Fruit fly (Drosophila melanogaster): ENCODE results near the gene mora.
A peak's percentile ranks its signal among the peaks of the same experiment; 100 is the strongest.

mora gene

DNA sequence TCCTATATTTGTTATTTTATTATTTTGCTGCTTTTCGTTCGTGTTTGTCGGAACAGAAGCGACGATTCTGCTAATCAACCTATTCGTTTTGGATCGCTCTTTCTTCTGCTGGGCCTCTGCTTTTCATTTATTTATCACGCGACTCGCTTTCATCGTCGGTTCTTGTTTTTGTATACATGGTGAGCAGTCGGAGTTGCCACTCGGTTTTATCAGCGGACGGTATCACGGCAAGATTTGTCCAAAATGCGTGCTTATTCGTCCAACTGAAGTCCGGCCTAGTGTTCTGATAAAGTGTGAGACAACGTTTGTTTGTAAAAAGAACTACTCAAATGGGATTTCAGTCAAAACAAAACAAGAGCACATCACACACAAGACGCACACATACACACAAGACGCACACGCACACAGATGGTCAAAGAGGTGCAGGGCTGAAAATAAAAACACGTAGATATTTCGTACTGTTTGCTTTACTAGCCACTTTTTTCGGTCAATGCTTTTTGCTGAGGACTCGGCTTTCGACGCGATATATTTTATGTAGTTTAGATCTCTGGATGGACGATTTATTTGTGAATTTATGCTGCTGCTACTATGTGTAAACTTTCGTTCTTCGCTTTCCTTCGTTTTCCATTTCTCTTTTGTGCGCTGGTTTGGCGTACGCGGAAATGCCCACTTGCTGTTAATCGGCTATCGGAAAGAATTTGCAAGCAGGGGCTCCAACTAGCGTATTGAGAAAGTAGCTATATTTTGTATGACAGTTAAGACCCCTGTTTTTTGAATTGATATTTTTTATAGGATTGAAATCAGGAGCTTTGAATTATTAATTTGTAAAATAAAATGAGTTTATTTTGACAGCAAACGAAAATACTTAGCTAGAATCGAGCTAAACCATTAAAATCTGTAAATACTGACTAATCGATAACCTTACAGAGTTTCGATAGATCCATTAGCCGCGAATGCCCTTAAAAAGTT lies 35.5 kb downstream of the mora start, which contains the start of gene twin (continued):
- TF ChIP-seq Ets96B (tag; optimal IDR thresholded peaks at IDR 0.05): no peak
- TF ChIP-seq esn (GFP tag; optimal IDR thresholded peaks at IDR 0.05): peak; percentile 58
- no peak for TF ChIP-seq Eip93F (GFP tag; optimal IDR thresholded peaks at IDR 0.05)
- peak; percentile 60 for TF ChIP-seq lz (GFP tag; optimal IDR thresholded peaks at IDR 0.05)

DNA sequence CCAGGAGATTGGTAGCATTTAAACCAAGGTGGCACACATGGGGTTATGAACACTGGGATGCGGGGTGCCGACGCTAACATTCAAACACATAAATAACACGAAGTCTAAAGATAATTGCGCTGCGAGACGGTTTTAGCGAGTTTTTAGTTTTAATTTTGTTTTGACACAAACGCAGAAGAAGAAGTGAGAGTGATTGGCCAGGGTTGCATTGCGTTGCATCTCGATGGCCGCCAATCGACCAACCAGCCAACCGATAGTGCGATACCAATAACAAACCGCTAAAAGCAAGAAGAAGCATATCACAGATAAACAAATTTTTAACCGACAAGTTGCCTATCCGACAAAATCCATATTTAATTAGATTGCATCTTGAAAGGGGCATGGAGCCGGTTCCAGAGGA lies 40.6 kb downstream of the mora start, which contains the start of the genes Spps and CG13609:
Spps (minus strand) TSS at position 191 of the 400 bp plus-strand sequence.
CG13609 (plus strand) TSS at position 280 of the 400 bp plus-strand sequence.
- no peak for TF ChIP-seq Lpt (GFP tag; optimal IDR thresholded peaks at IDR 0.05)
- TF ChIP-seq CG6854 (GFP tag; optimal IDR thresholded peaks at IDR 0.05): peak; percentile 5
- no peak for TF ChIP-seq CG6792 (GFP tag; optimal IDR thresholded peaks at IDR 0.05)
- TF ChIP-seq fkh (GFP tag; optimal IDR thresholded peaks at IDR 0.05): peak; percentile 56
- TF ChIP-seq Blimp-1 (GFP tag; optimal IDR thresholded peaks at IDR 0.05): peak; percentile 98
- peak; percentile 52 for TF ChIP-seq achi (GFP tag; optimal IDR thresholded peaks at IDR 0.05)
- TF ChIP-seq Sox14 (GFP tag; optimal IDR thresholded peaks at IDR 0.05): peak; percentile 5
- TF ChIP-seq Eip78C (GFP tag): peak; percentile 58
- peak; percentile 3 for TF ChIP-seq CG3919 (GFP tag; optimal IDR thresholded peaks at IDR 0.05)
- peak; percentile 17 for TF ChIP-seq esn (GFP tag; optimal IDR thresholded peaks at IDR 0.05)

DNA sequence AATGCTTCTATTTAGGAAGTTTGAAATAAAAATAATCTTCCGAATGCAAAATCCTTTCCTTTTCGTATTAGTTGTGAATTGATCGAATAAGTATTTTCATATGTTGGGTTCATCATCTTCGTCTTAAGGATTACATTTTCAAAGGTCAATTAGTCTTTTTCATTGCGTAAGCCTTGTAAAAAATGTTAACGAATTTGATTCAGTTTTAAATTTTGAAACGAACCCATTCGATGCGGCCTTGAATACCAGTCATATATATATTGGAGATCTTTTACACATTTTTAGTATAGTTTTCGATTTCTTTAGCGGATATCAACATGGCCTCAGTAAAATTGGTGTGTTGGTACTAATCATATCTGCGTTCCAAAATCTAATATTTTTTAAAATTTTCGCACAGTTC lies 42.5 kb downstream of the mora start, which contains the start of gene Acp95EF:
Acp95EF (plus strand) TSS at position 301 of the 400 bp plus-strand sequence.
- TF ChIP-seq Hr38 (GFP tag; optimal IDR thresholded peaks at IDR 0.05): no peak
- no peak for TF ChIP-seq CG34406 (GFP tag; optimal IDR thresholded peaks at IDR 0.05)
- no peak for TF ChIP-seq achi (GFP tag; optimal IDR thresholded peaks at IDR 0.05)
- no peak for TF ChIP-seq dsx (GFP tag; optimal IDR thresholded peaks at IDR 0.05; ENCODE audit: poor library complexity, severe bottlenecking)
- no peak for TF ChIP-seq Sox102F (GFP tag; optimal IDR thresholded peaks at IDR 0.05)
- TF ChIP-seq CG8632 (GFP tag; optimal IDR thresholded peaks at IDR 0.05): no peak
- TF ChIP-seq CG6808 (GFP tag; optimal IDR thresholded peaks at IDR 0.05): no peak
- no peak for TF ChIP-seq CG6854 (GFP tag; optimal IDR thresholded peaks at IDR 0.05)
- TF ChIP-seq CG9139 (GFP tag; optimal IDR thresholded peaks at IDR 0.05): no peak
- TF ChIP-seq fd59A (GFP tag; optimal IDR thresholded peaks at IDR 0.05): no peak
- TF ChIP-seq Hr39 (GFP tag; optimal IDR thresholded peaks at IDR 0.05): no peak

DNA sequence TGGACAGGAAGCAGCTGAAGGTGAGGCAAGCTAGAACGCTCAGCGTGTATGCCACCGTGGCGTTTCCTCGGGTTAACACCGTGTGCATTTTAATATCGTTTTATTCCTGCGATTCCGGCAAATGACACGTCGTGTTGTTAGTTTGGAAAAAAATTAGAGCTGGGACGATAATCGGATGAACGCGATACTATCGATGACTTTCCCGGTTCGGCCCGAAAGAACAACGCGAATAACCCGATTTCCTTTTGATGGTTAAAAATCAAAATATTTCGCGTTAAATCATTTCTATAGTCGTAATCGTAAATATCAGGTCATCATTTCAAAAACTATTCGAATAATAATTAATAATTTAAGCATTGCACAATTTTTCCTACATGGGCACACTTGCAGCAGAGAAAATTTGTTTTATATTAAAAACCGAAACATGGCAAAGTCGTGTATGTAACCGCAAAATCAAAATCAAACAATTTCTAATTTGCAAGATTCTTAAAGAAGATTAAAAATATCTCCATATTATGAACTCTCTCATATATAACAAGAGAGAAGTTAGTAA lies 43.8 kb downstream of the mora start, which contains the start of gene Spase22-23:
Spase22-23 (minus strand) TSS at position 166 of the 553 bp plus-strand sequence.
- TF ChIP-seq svp (GFP tag): no peak
- TF ChIP-seq CG1621 (tag; optimal IDR thresholded peaks at IDR 0.05): peak; percentile 76

DNA sequence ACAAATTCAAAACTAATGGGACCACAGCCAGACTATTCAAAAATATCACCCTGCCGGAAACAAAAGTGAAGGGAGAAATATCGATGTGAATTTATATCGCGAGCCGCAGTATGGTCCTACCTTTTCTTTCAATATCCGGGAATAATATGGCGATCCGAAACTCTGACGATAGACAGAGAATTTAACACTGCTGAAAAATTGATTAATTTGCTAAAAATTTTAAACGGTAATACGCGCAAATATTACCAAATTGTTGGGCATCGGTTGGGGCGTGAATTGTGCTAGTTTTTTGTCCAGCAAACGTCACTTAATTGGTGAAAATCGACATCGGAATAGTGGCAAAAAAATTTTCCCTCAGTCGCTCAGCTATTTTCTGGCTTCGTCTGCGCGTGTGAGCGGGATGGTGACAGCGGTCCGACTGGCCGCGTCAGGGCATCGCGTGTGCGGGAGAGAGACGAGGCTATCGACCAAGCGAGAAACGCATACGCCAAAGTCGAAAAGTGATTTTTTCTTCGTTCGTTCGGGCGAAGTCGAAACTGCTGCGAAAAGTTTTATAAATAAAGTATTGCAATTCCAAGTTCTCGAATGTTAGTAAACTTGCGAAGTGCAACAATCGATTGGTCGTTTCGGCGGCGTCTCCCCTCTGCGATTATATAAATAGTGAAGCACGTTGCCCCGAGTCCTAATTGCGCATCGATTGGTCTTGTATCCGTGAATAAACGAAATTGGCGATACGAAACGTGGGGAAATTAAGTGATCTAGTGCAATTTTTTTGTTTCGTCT lies 44.5 kb downstream of the mora start, which contains the start of gene mask:
mask (plus strand) TSS at position 140 of the 783 bp plus-strand sequence.
- TF ChIP-seq OdsH (GFP tag; optimal IDR thresholded peaks at IDR 0.05) (peak; percentile 72), CG3919 (GFP tag; optimal IDR thresholded peaks at IDR 0.05) (peak; percentile 81), CG9139 (GFP tag; optimal IDR thresholded peaks at IDR 0.05) (peak; percentile 76), Sox102F (GFP tag; optimal IDR thresholded peaks at IDR 0.05) (peak; percentile 67), achi (GFP tag; optimal IDR thresholded peaks at IDR 0.05) (peak; percentile 62), CG4318 (GFP tag; optimal IDR thresholded peaks at IDR 0.05) (no peak), Lpt (GFP tag; optimal IDR thresholded peaks at IDR 0.05) (no peak), CG6808 (GFP tag; optimal IDR thresholded peaks at IDR 0.05) (peak; percentile 25), dsx (GFP tag; optimal IDR thresholded peaks at IDR 0.05; ENCODE audit: poor library complexity, severe bottlenecking) (no peak), vri (GFP tag; optimal IDR thresholded peaks at IDR 0.05) (no peak), Sox14 (GFP tag; optimal IDR thresholded peaks at IDR 0.05) (peak; percentile 38), pdm3 (GFP tag; optimal IDR thresholded peaks at IDR 0.05) (no peak), Hr39 (GFP tag; optimal IDR thresholded peaks at IDR 0.05) (peak; percentile 79), CG1621 (tag; optimal IDR thresholded peaks at IDR 0.05) (peak; percentile 23), CG10669 (GFP tag; optimal IDR thresholded peaks at IDR 0.05) (peak; percentile 54), Met (GFP tag; optimal IDR thresholded peaks at IDR 0.05) (peak; percentile 83), Gug (GFP tag; IDR thresholded peaks at IDR 0.05) (no peak; the same call in 1 of the 2 replicates), Eip75B (GFP tag; optimal IDR thresholded peaks at IDR 0.05) (peak; percentile 79), CG6163 (GFP tag; IDR thresholded peaks at IDR 0.05) (peak; percentile 70), net (GFP tag; optimal IDR thresholded peaks at IDR 0.05) (peak; percentile 74), CG11762 (GFP tag; optimal IDR thresholded peaks at IDR 0.05; ENCODE audit: insufficient read depth) (peak; percentile 34), CG3032 (tag; optimal IDR thresholded peaks at IDR 0.05) (peak; percentile 27), Blimp-1 (GFP tag; optimal IDR thresholded peaks at IDR 0.05) (peak; percentile 54), CG16779 (tag; optimal IDR thresholded peaks at IDR 0.05) (no peak)

Data from whole organism, prepupa.